Worm (Caenorhabditis elegans): ENCODE results near the gene suex-2.

DNA sequence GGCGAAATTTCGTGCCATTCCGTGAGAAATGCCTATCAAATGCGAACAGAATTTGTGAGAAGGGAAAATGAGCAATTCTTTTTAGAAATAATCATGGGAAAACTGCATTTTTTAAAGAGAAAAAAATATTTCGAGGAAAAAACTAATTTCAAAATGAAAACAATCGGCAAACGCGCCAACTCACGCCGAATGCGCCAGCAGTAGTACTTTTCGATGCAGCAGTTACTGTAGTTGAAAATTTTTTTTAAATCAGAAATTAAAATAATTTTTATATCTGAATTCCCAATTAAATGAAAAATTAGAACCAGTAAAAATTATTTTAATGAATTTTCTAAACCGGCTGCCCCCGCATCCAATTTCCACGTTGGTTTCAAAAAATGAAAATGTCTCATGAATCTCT is 44.7 kb upstream of the suex-2 start:
- no peak for TF ChIP-seq tbx-2 (tag; optimal IDR thresholded peaks at IDR 0.05)
- no peak for TF ChIP-seq ama-1 (optimal IDR thresholded peaks at IDR 0.05)
- TF ChIP-seq nhr-237 (tag; optimal IDR thresholded peaks at IDR 0.05), result no peak
- TF ChIP-seq snpc-4 (tag; optimal IDR thresholded peaks at IDR 0.05), result no peak

Measured in whole organism, L3 larva.